Worm (Caenorhabditis elegans) whole organism, young adult: ENCODE data around the gene W04H10.5.
"Not testable (repeated sequence)": the region's sequence is repeated elsewhere in the genome, so short reads cannot be mapped to it uniquely, and the experiment has no call there.

Experiments used
- D2030.7 ChIP-seq: fragments of 200-800 bp; sonication (Bioruptor generic); IDR thresholded peaks from 2 replicates; pipeline ENCODE4 v1.3.6; 2022; ENCODE audit warnings: missing genetic modification reagents, missing genetic modification characterization, missing compliant biosample characterization
- attf-5 ChIP-seq: fragments of 200-800 bp; sonication (Bioruptor generic); optimal IDR thresholded peaks from 2 replicates; lab custom pipeline; 2018; ENCODE audit warnings: mild to moderate bottlenecking, missing genetic modification characterization, missing compliant biosample characterization
- ekl-4 ChIP-seq: fragments of 200-800 bp; sonication (Bioruptor generic); IDR thresholded peaks from 2 replicates; pipeline ENCODE4 v1.3.6; 2022; ENCODE audit warnings: missing genetic modification reagents, missing genetic modification characterization, missing compliant biosample characterization
- madf-6 ChIP-seq: fragments of 200-800 bp; sonication (Bioruptor generic); IDR thresholded peaks from 2 replicates; pipeline ENCODE4 v1.3.6; 2022; ENCODE audit warnings: missing genetic modification reagents, missing genetic modification characterization, missing compliant biosample characterization
- madf-8 ChIP-seq: fragments of 200-800 bp; sonication (Bioruptor generic); conservative IDR thresholded peaks from 2 replicates; pipeline ENCODE4 v1.3.6; 2022; ENCODE audit warnings: missing genetic modification reagents, missing genetic modification characterization, missing compliant biosample characterization
- rpc-1 ChIP-seq, 2 experiments: fragments of 150-350 bp in 1 of 2; sonication (generic microtip) in 1 of 2; optimal IDR thresholded peaks; 2 replicates each; lab custom pipeline; 2014 to 2018; ENCODE audit warnings: missing biosample characterization in 1 of 2, missing genetic modification characterization in 1 of 2, missing genetic modification reagents in 1 of 2, missing genotype in 1 of 2
- snpc-4 ChIP-seq, 5 experiments: fragments of 150-350 bp in 1 of 5; sonication (generic microtip) in 4 of 5; optimal IDR thresholded peaks; 2 replicates each; lab custom pipeline; 2014 to 2018; ENCODE audit warnings: missing genetic modification characterization in 5 of 5, missing biosample characterization in 3 of 5, antibody characterized with exemption in 2 of 5, mild to moderate bottlenecking in 2 of 5, missing compliant biosample characterization in 2 of 5, missing genotype in 2 of 5, moderate library complexity in 2 of 5, missing genetic modification reagents in 1 of 5
- tbx-9 ChIP-seq: sonication (generic microtip); optimal IDR thresholded peaks from 2 replicates; lab custom pipeline; 2016; ENCODE audit warnings: borderline replicate concordance, missing genetic modification characterization, inconsistent platforms, missing compliant biosample characterization

ce11 chrII:632545-632944 lies 26.4 kb downstream of the W04H10.5 start:
- not testable (repeated sequence) for TF ChIP-seq snpc-4 (GFP tag; optimal IDR thresholded peaks at IDR 0.05; lab: Kevin White, UChicago); snpc-4 (tag; optimal IDR thresholded peaks at IDR 0.05; lab: Kevin White, UChicago); attf-5 (GFP tag; lab: Kevin White, UChicago); madf-8 (GFP tag; lab: Robert Waterston, UW); ekl-4; rpc-1 (optimal IDR thresholded peaks at IDR 0.05; lab: Kevin White, UChicago); rpc-1 (tag; optimal IDR thresholded peaks at IDR 0.05; lab: Kevin White, UChicago); tbx-9 (tag; lab: Kevin White, UChicago); D2030.7 (GFP tag; lab: Robert Waterston, UW)
- TF ChIP-seq madf-6 (GFP tag; lab: Robert Waterston, UW), result peak; percentile 57; the same call in 1 of the 2 replicates
